Fruit fly (Drosophila melanogaster) whole organism, embryonic: ENCODE data around the gene CG17027.

ENCODE experiments used
- Atf-2 ChIP-seq: fragments of 200-800 bp; sonication (Bioruptor generic); optimal IDR thresholded peaks from 2 replicates; lab custom pipeline; 2016; ENCODE audit warnings: missing biosample characterization, missing genetic modification characterization
- CG12071 ChIP-seq: fragments of 200-800 bp; sonication (Bioruptor generic); optimal IDR thresholded peaks from 3 replicates; lab custom pipeline; 2018; ENCODE audit warnings: missing biosample characterization, mild to moderate bottlenecking, missing genetic modification characterization
- CG12236 ChIP-seq: fragments of 200-800 bp; sonication (Bioruptor generic); optimal IDR thresholded peaks from 2 replicates; lab custom pipeline; 2016; ENCODE audit warnings: missing biosample characterization, missing genetic modification characterization
- CG13123 ChIP-seq: fragments of 200-800 bp; sonication (Bioruptor generic); optimal IDR thresholded peaks from 2 replicates; lab custom pipeline; 2016; ENCODE audit warnings: missing biosample characterization, missing genetic modification characterization
- CG13296 ChIP-seq: fragments of 200-800 bp; sonication (Bioruptor generic); optimal IDR thresholded peaks from 3 replicates; lab custom pipeline; 2018; ENCODE audit warnings: missing biosample characterization, mild to moderate bottlenecking, missing genetic modification characterization
- CG13424 ChIP-seq: fragments of 200-800 bp; sonication (Bioruptor generic); optimal IDR thresholded peaks from 2 replicates; lab custom pipeline; 2019; ENCODE audit warnings: missing biosample characterization, mild to moderate bottlenecking, missing genetic modification characterization, moderate library complexity
- CG1603 ChIP-seq: fragments of 200-800 bp; sonication (Bioruptor generic); optimal IDR thresholded peaks from 2 replicates; lab custom pipeline; 2019; ENCODE audit warnings: missing biosample characterization, mild to moderate bottlenecking, missing genetic modification characterization, moderate library complexity
- CG16779 ChIP-seq: fragments of 200-800 bp; sonication (Bioruptor generic); IDR thresholded peaks from 2 replicates; pipeline ENCODE4 v1.3.6; 2022; ENCODE audit warnings: missing biosample characterization, missing genetic modification characterization
- CG16863 ChIP-seq: fragments of 200-800 bp; sonication (Bioruptor generic); optimal IDR thresholded peaks from 3 replicates; lab custom pipeline; 2016; ENCODE audit warnings: missing biosample characterization, missing genetic modification characterization
- CG18262 ChIP-seq: fragments of 200-800 bp; optimal IDR thresholded peaks from 3 replicates; lab custom pipeline; 2019; ENCODE audit warnings: missing biosample characterization, mild to moderate bottlenecking, missing genetic modification characterization, moderate library complexity
- CG18476 ChIP-seq: fragments of 200-800 bp; sonication (Bioruptor generic); optimal IDR thresholded peaks from 2 replicates; lab custom pipeline; 2016; ENCODE audit warnings: missing biosample characterization, mild to moderate bottlenecking, missing genetic modification characterization
- CG2199 ChIP-seq: fragments of 200-800 bp; sonication (Bioruptor generic); IDR thresholded peaks from 3 replicates; pipeline ENCODE4 v1.3.6; 2022; ENCODE audit warnings: missing biosample characterization, missing genetic modification characterization
- CG31441 ChIP-seq: fragments of 200-800 bp; sonication (Bioruptor generic); IDR thresholded peaks from 2 replicates; pipeline ENCODE4 v1.3.6; 2022; ENCODE audit warnings: missing biosample characterization, missing genetic modification characterization
- CG32767 ChIP-seq: fragments of 200-800 bp; sonication (Bioruptor generic); IDR thresholded peaks from 2 replicates; pipeline ENCODE4 v1.3.6; 2022; ENCODE audit warnings: missing biosample characterization, missing genetic modification characterization
- CG34224 ChIP-seq: fragments of 200-800 bp; sonication (Bioruptor generic); IDR thresholded peaks from 3 replicates; pipeline ENCODE4 v1.3.6; 2022; ENCODE audit warnings: missing biosample characterization, missing genetic modification characterization; ENCODE audit not compliant: partially characterized antibody
- CG4424 ChIP-seq: fragments of 200-800 bp; sonication (Bioruptor generic); optimal IDR thresholded peaks from 3 replicates; lab custom pipeline; 2016; ENCODE audit warnings: missing biosample characterization, missing genetic modification characterization
- CG7786 ChIP-seq: fragments of 200-800 bp; sonication (Bioruptor generic); optimal IDR thresholded peaks from 2 replicates; lab custom pipeline; 2016; ENCODE audit warnings: missing biosample characterization, missing genetic modification characterization
- Doc2 ChIP-seq: fragments of 200-800 bp; sonication (Bioruptor generic); IDR thresholded peaks from 2 replicates; pipeline ENCODE4 v1.3.6; 2022; ENCODE audit warnings: missing biosample characterization, missing genetic modification characterization
- ERR ChIP-seq: fragments of 200-800 bp; sonication (Bioruptor generic); optimal IDR thresholded peaks from 2 replicates; lab custom pipeline; 2016; ENCODE audit warnings: missing biosample characterization, missing genetic modification characterization
- Gug ChIP-seq: fragments of 200-800 bp; sonication (Bioruptor generic); IDR thresholded peaks from 4 replicates; pipeline ENCODE4 v1.3.6; 2022; ENCODE audit warnings: missing biosample characterization, missing genetic modification characterization
- HmgD ChIP-seq: fragments of 200-800 bp; sonication (Bioruptor generic); optimal IDR thresholded peaks from 3 replicates; lab custom pipeline; 2016; ENCODE audit warnings: missing biosample characterization, missing genetic modification characterization
- Kr ChIP-seq: fragments of 200-800 bp; sonication (Bioruptor generic); optimal IDR thresholded peaks from 2 replicates; lab custom pipeline; 2017; ENCODE audit warnings: missing biosample characterization, mild to moderate bottlenecking, missing genetic modification characterization
- MESR4 ChIP-seq: fragments of 200-800 bp; sonication (Bioruptor generic); optimal IDR thresholded peaks from 2 replicates; lab custom pipeline; 2018; ENCODE audit warnings: missing biosample characterization, mild to moderate bottlenecking, missing genetic modification characterization, moderate library complexity
- NC2α ChIP-seq: fragments of 200-800 bp; sonication (Bioruptor generic); optimal IDR thresholded peaks from 2 replicates; lab custom pipeline; 2016; ENCODE audit warnings: missing biosample characterization, missing genetic modification characterization
- Neu2 ChIP-seq: fragments of 200-800 bp; sonication (Bioruptor generic); optimal IDR thresholded peaks from 3 replicates; lab custom pipeline; 2016; ENCODE audit warnings: missing biosample characterization, missing genetic modification characterization, borderline replicate concordance
- Oli ChIP-seq: fragments of 200-800 bp; sonication (Bioruptor generic); optimal IDR thresholded peaks from 2 replicates; lab custom pipeline; 2018; ENCODE audit warnings: missing biosample characterization, mild to moderate bottlenecking, missing genetic modification characterization, moderate library complexity
- Pdp1 ChIP-seq, 2 experiments: fragments of 200-800 bp; sonication (Bioruptor generic); optimal IDR thresholded peaks; 3 replicates each; lab custom pipeline; 2016; ENCODE audit warnings: missing biosample characterization in 2 of 2, missing genetic modification characterization in 2 of 2, mild to moderate bottlenecking in 1 of 2, moderate library complexity in 1 of 2
- Scr ChIP-seq: fragments of 200-800 bp; sonication (Bioruptor generic); IDR thresholded peaks from 2 replicates; pipeline ENCODE4 v1.3.6; 2022; ENCODE audit warnings: missing biosample characterization, missing genetic modification characterization; ENCODE audit not compliant: partially characterized antibody
- Spps ChIP-seq: fragments of 200-800 bp; sonication (Bioruptor generic); optimal IDR thresholded peaks from 2 replicates; lab custom pipeline; 2018; ENCODE audit warnings: missing biosample characterization, mild to moderate bottlenecking, missing genetic modification characterization
- TFAM ChIP-seq: fragments of 200-800 bp; sonication (Bioruptor generic); optimal IDR thresholded peaks from 2 replicates; lab custom pipeline; 2017; ENCODE audit warnings: missing biosample characterization, missing genetic modification characterization, inconsistent platforms
- ab ChIP-seq: fragments of 200-800 bp; sonication (Bioruptor generic); optimal IDR thresholded peaks from 2 replicates; lab custom pipeline; 2016; ENCODE audit warnings: missing biosample characterization, missing genetic modification characterization
- ac ChIP-seq: fragments of 200-800 bp; sonication (Bioruptor generic); optimal IDR thresholded peaks from 3 replicates; lab custom pipeline; 2017; ENCODE audit warnings: missing biosample characterization, mild to moderate bottlenecking, missing genetic modification characterization
- crp ChIP-seq, 2 experiments: fragments of 200-800 bp; sonication (Bioruptor generic); optimal IDR thresholded peaks; 2 replicates in 1 of 2; 3 replicates in 1 of 2; lab custom pipeline; 2017; ENCODE audit warnings: missing biosample characterization in 2 of 2, missing genetic modification characterization in 2 of 2, mild to moderate bottlenecking in 1 of 2, moderate library complexity in 1 of 2
- gcm ChIP-seq: fragments of 200-800 bp; sonication (Bioruptor generic); optimal IDR thresholded peaks from 2 replicates; lab custom pipeline; 2019; ENCODE audit warnings: missing biosample characterization, mild to moderate bottlenecking, missing genetic modification characterization, moderate library complexity
- gem ChIP-seq: fragments of 200-800 bp; sonication (Bioruptor generic); optimal IDR thresholded peaks from 2 replicates; lab custom pipeline; 2019; ENCODE audit warnings: missing biosample characterization, mild to moderate bottlenecking, missing genetic modification characterization, moderate library complexity
- gt ChIP-seq: fragments of 200-800 bp; sonication (Bioruptor generic); IDR thresholded peaks from 2 replicates; pipeline ENCODE4 v1.3.6; 2022; ENCODE audit warnings: missing biosample characterization, missing genetic modification characterization
- h ChIP-seq: fragments of >200 bp; optimal IDR thresholded peaks from 2 replicates; lab custom pipeline; 2017
- jumu ChIP-seq: fragments of 200-800 bp; sonication (Bioruptor generic); optimal IDR thresholded peaks from 3 replicates; lab custom pipeline; 2016; ENCODE audit warnings: missing biosample characterization, missing genetic modification characterization
- kni ChIP-seq: fragments of 200-800 bp; sonication (Bioruptor generic); optimal IDR thresholded peaks from 3 replicates; lab custom pipeline; 2017; ENCODE audit warnings: mild to moderate bottlenecking, missing biosample characterization, missing genetic modification reagents, missing genetic modification characterization
- onecut ChIP-seq: fragments of 200-800 bp; sonication (Bioruptor generic); IDR thresholded peaks from 2 replicates; pipeline ENCODE4 v1.3.6; 2022; ENCODE audit warnings: missing biosample characterization, missing genetic modification characterization
- otp ChIP-seq: fragments of 200-800 bp; sonication (Bioruptor generic); IDR thresholded peaks from 3 replicates; pipeline ENCODE4, ENCODE4 v1.3.6; 2022; ENCODE audit warnings: missing biosample characterization, missing genetic modification characterization
- pros ChIP-seq: fragments of 200-800 bp; sonication (Bioruptor generic); optimal IDR thresholded peaks from 3 replicates; lab custom pipeline; 2019; ENCODE audit warnings: missing biosample characterization, mild to moderate bottlenecking, missing genetic modification characterization, moderate library complexity
- sens ChIP-seq: fragments of 200-800 bp; sonication (Bioruptor generic); peaks from one replicate; lab custom pipeline; 2016; ENCODE audit warnings: missing biosample characterization, missing genetic modification characterization
- sim ChIP-seq: fragments of 200-800 bp; sonication (Bioruptor generic); IDR thresholded peaks from 2 replicates; pipeline ENCODE4 v1.3.6; 2022; ENCODE audit warnings: missing biosample characterization, missing genetic modification characterization
- slou ChIP-seq: fragments of 200-800 bp; sonication (Bioruptor generic); optimal IDR thresholded peaks from 3 replicates; lab custom pipeline; 2016; ENCODE audit warnings: missing biosample characterization, missing genetic modification characterization
- sqz ChIP-seq: fragments of 200-800 bp; sonication (Bioruptor generic); optimal IDR thresholded peaks from 3 replicates; lab custom pipeline; 2018; ENCODE audit warnings: missing biosample characterization, mild to moderate bottlenecking, missing genetic modification characterization
- ssp ChIP-seq: fragments of 200-800 bp; sonication (Bioruptor generic); IDR thresholded peaks from 2 replicates; pipeline ENCODE4 v1.3.6; 2022; ENCODE audit warnings: missing biosample characterization, missing genetic modification characterization
- toy ChIP-seq: fragments of 200-800 bp; sonication (Bioruptor generic); IDR thresholded peaks from 2 replicates; pipeline ENCODE4 v1.3.6; 2022; ENCODE audit warnings: missing biosample characterization, missing genetic modification characterization

The CG17027 gene

dm6 chr3L:16021064-16021683 lies 41.3 kb downstream of the CG17027 start (continued):
- peak; percentile 45 for TF ChIP-seq Oli
- TF ChIP-seq Atf-2 = peak; percentile 60
- TF ChIP-seq CG16863 (GFP tag; lab: Kevin White, UChicago) = peak; percentile 41
- TF ChIP-seq gem (tag; lab: Kevin White, UChicago) = peak; percentile 80
- peak; percentile 87 for TF ChIP-seq CG1603 (tag; lab: Kevin White, UChicago)
- TF ChIP-seq jumu = peak; percentile 29

dm6 chr3L:16023020-16023648 lies 43.2 kb downstream of the CG17027 start, which contains the start of gene Notum:
Notum (plus strand) TSS chr3L:16023480.
- TF ChIP-seq Doc2 (GFP tag; lab: Robert Waterston, UW) (no peak), kni (peak; percentile 34), TFAM (GFP tag; lab: Kevin White, UChicago) (no peak), CG18262 (tag; lab: Kevin White, UChicago) (no peak), sqz (no peak), ERR (no peak), Atf-2 (no peak), CG2199 (GFP tag; lab: Robert Waterston, UW) (peak; percentile 88; the same call in 2 of the 3 replicates), h (lab: Kevin White, UChicago) (no peak), Gug (GFP tag; lab: Robert Waterston, UW) (no peak), pros (GFP tag; lab: Kevin White, UChicago) (no peak), CG7786 (GFP tag; lab: Kevin White, UChicago) (no peak), onecut (GFP tag; lab: Robert Waterston, UW) (no peak), CG32767 (GFP tag; lab: Robert Waterston, UW) (0 out of 2 replicates have a peak, but pooled peaks have one; percentile 18), ab (GFP tag; lab: Kevin White, UChicago) (no peak), slou (GFP tag; lab: Kevin White, UChicago) (no peak), Kr (GFP tag; lab: Kevin White, UChicago) (no peak), gt (GFP tag; lab: Robert Waterston, UW) (no peak), CG16779 (GFP tag; lab: Robert Waterston, UW) (no peak), CG12236 (GFP tag; lab: Kevin White, UChicago) (no peak), crp (GFP tag; optimal IDR thresholded peaks at IDR 0.05; lab: Kevin White, UChicago) (no peak), CG31441 (GFP tag; lab: Robert Waterston, UW) (no peak), Pdp1 (GFP tag; optimal IDR thresholded peaks at IDR 0.05; lab: Kevin White, UChicago) (no peak), CG18476 (no peak), otp (GFP tag; lab: Robert Waterston, UW) (peak; percentile 20; the same call in 1 of the 3 replicates), Spps (tag; lab: Kevin White, UChicago) (no peak), Neu2 (GFP tag; lab: Kevin White, UChicago) (no peak), CG34224 (GFP tag; lab: Robert Waterston, UW) (no peak), CG13296 (GFP tag; lab: Kevin White, UChicago) (no peak), CG13123 (no peak), gcm (no peak), HmgD (GFP tag; lab: Kevin White, UChicago) (no peak), MESR4 (GFP tag; lab: Kevin White, UChicago) (no peak), NC2α (no peak), CG4424 (GFP tag; lab: Kevin White, UChicago) (no peak), CG12071 (GFP tag; lab: Kevin White, UChicago) (no peak), CG1603 (tag; lab: Kevin White, UChicago) (no peak), sens (peak; percentile 84), CG13424 (tag; lab: Kevin White, UChicago) (no peak), toy (GFP tag; lab: Robert Waterston, UW) (no peak), ac (peak; percentile 3), ssp (GFP tag; lab: Robert Waterston, UW) (no peak), Scr (GFP tag; lab: Robert Waterston, UW) (no peak), Oli (no peak), sim (no peak)
